Worm (Caenorhabditis elegans): ENCODE data around the gene lin-39.

The lin-39 gene

DNA sequence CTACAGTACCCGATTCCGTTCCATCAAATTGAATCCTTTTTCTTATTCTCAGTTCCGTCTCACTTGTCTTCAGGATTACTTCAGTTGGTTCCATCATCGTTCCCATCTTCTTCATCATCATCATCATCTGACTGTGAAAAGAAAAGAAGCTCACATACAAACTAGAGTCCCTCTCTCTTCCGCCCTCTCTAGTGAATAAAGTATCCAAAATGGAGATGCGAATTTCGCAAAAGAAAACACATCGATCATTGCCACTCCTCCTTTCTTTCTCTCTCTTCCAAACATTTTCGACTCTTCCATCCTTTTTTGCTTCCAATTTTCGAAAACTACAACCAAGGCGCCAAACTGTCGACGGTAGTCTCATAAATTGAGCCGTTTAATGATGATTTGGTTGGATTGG, 16.4 kb upstream of the lin-39 start:
- no peak for TF ChIP-seq F22D6.2 (tag; optimal IDR thresholded peaks at IDR 0.05)
- TF ChIP-seq madf-6 (GFP tag; IDR thresholded peaks at IDR 0.05): no peak
- no peak for TF ChIP-seq F33H1.4 (GFP tag; IDR thresholded peaks at IDR 0.05)
- no peak for TF ChIP-seq xnd-1 (tag; optimal IDR thresholded peaks at IDR 0.05)
- no peak for TF ChIP-seq lin-40 (tag; optimal IDR thresholded peaks at IDR 0.05)
- TF ChIP-seq F57C9.4 (tag; optimal IDR thresholded peaks at IDR 0.05): no peak
- TF ChIP-seq ztf-26 (tag; optimal IDR thresholded peaks at IDR 0.05): no peak
- no peak for TF ChIP-seq egrh-3 (GFP tag; IDR thresholded peaks at IDR 0.05)
- no peak for TF ChIP-seq somi-1 (GFP tag; optimal IDR thresholded peaks at IDR 0.05)
- no peak for TF ChIP-seq atf-7 (tag; optimal IDR thresholded peaks at IDR 0.05)
- TF ChIP-seq tbx-9 (tag; optimal IDR thresholded peaks at IDR 0.05; ENCODE audit: borderline replicate concordance): no peak
- no peak for TF ChIP-seq K12H6.12 (tag; optimal IDR thresholded peaks at IDR 0.05)

DNA sequence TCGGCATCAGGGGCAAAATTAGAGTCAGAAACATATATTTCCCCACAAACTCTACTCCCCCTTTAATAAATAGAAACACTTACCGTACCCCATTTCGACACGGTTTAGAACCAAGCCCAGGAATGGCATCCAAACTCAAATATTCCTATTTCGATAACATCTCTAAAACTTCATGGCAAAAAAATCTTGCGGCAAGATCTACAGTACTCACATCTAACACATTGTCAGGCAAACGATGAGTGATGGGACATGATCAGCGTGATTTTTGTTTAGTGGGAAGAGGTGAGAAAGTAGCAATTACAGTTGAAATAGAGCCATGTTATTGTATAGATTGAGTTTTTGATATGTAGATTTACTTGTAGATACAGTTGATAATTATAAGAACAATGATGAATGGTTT, 14.5 kb upstream of the lin-39 start:
- no peak for TF ChIP-seq ztf-6 (GFP tag; IDR thresholded peaks at IDR 0.05)
- no peak for TF ChIP-seq lin-40 (tag; optimal IDR thresholded peaks at IDR 0.05)
- no peak for TF ChIP-seq ztf-25 (GFP tag; IDR thresholded peaks at IDR 0.05)
- TF ChIP-seq unc-62 (GFP tag; optimal IDR thresholded peaks at IDR 0.05): peak; percentile 18

DNA sequence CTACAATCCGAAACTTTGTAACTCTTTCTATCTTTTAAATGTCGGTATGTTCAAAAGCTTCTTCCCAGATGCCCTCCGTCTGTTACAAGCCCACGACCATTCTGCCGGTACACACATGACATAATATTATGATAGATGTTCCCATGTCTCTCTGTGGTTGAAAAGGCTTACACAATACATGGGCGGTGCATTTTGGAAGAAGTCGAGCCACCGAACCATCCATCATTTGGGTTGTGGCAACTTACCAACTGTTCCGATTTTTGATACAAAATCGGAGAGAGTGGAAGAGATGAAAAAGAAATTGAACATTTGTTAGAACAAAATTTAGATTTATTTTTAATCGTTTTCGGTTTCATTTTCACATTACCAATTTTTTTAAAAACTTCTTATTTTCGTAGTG, 12.5 kb upstream of the lin-39 start:
- TF ChIP-seq madf-3 (GFP tag; IDR thresholded peaks at IDR 0.05): no peak
- TF ChIP-seq K12H6.12 (tag; optimal IDR thresholded peaks at IDR 0.05): peak; percentile 9

ce11 chrIII:7545189-7545588, 8.8 kb upstream of the lin-39 start:
- TF ChIP-seq gei-17 (GFP tag; optimal IDR thresholded peaks at IDR 0.05) (no peak), sea-2 (GFP tag; IDR thresholded peaks at IDR 0.05) (no peak), mcd-1 (GFP tag; IDR thresholded peaks at IDR 0.05) (no peak)

ce11 chrIII:7544211-7544610, 7.8 kb upstream of the lin-39 start:
- no peak for TF ChIP-seq sptf-2 (GFP tag; optimal IDR thresholded peaks at IDR 0.05)
- TF ChIP-seq dox-1 (GFP tag; IDR thresholded peaks at IDR 0.05): no peak

DNA sequence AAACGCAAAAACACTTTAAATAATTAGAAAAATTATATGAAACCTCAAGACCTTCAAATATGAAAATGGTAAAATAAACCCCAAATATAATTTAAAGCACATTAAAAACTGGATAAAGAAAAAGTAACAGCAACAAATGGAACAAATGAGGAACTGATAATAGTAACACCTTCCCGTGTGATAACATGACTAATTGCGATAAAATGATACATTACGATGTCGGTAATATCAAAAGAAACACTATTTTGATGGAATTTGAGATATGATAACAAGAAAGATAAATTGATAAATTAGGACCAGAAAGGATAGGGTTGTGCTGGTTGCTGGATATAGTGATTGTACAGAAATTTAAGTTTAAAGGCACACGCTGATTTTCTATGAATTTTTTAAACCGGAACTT, 5.6 kb upstream of the lin-39 start:
- TF ChIP-seq bed-2 (GFP tag; IDR thresholded peaks at IDR 0.05) (no peak), Y67H2A.10 (GFP tag; conservative IDR thresholded peaks at IDR 0.05) (no peak), lsl-1 (GFP tag; optimal IDR thresholded peaks at IDR 0.05) (no peak), pbrm-1 (GFP tag; IDR thresholded peaks at IDR 0.05) (no peak), F55B11.4 (tag; optimal IDR thresholded peaks at IDR 0.05; ENCODE audit: borderline replicate concordance, insufficient read depth) (no peak), F37B4.10 (GFP tag; IDR thresholded peaks at IDR 0.05) (no peak), chd-7 (tag; optimal IDR thresholded peaks at IDR 0.05) (no peak), rec-8 (tag; optimal IDR thresholded peaks at IDR 0.05) (no peak), ztf-18 (tag; optimal IDR thresholded peaks at IDR 0.05) (no peak), F49E8.2 (tag; optimal IDR thresholded peaks at IDR 0.05; ENCODE audit: insufficient read depth) (no peak)
